Comparison of ENCODE assay signal across 4 fruit fly cellular contexts in the genomic region with DNA sequence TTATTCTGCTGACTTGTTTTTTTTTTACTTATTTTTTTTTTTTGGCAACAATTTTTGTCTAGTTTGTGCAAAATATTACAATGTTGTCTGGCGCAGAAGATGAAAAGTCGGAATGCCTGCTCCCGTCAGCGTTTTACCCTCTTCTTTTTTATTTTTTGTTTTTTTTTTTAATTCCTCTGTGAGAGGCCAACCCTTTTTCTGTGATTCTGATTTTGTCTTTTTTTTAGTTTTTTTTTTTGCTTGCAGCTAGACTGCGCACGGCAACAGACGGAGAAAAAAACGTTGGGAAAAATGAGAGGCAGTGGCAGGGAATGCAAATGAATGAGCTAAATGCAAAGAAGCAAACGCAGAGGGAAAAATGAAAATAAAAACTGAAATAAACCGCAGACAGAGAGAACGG.
TF ChIP-seq lines count a peak whose summit lies in the region.

No protein-coding gene starts in this region.

- TF ChIP-seq CTCF in whole organism, embryonic (GFP tag; optimal IDR thresholded peaks at IDR 0.05; lab: Kevin White, UChicago): no peak

TF ChIP-seq in whole organism, adult, 20 proteins besides CTCF, POLR2A, EP300 and RAD21:
- TF ChIP-seq CG14711 (tag; optimal IDR thresholded peaks at IDR 0.05; lab: Kevin White, UChicago) (no peak), Hr96 (GFP tag; optimal IDR thresholded peaks at IDR 0.05; lab: Kevin White, UChicago) (peak; percentile 1), toe (GFP tag; optimal IDR thresholded peaks at IDR 0.05; lab: Kevin White, UChicago) (no peak), tj (GFP tag; optimal IDR thresholded peaks at IDR 0.05; lab: Kevin White, UChicago) (peak; percentile 68)

TF ChIP-seq in whole organism, embryonic, 481 proteins besides CTCF, POLR2A, EP300 and RAD21:
- TF ChIP-seq CG2120 (GFP tag; optimal IDR thresholded peaks at IDR 0.05; lab: Kevin White, UChicago) (no peak), nom (GFP tag; optimal IDR thresholded peaks at IDR 0.05; lab: Kevin White, UChicago) (peak; percentile 64), Drgx (GFP tag; IDR thresholded peaks at IDR 0.05; lab: Robert Waterston, UW) (peak; percentile 54; the same call in 1 of the 2 replicates), Ravus (GFP tag; IDR thresholded peaks at IDR 0.05; lab: Robert Waterston, UW) (no peak), bsh (GFP tag; optimal IDR thresholded peaks at IDR 0.05; lab: Kevin White, UChicago) (peak in 1 of 2 experiments; percentile 10)

TF ChIP-seq in whole organism, prepupa, 60 proteins besides CTCF, POLR2A, EP300 and RAD21 (continues in another document):
- peak; percentile 44; the same call in 1 of the 2 replicates for TF ChIP-seq CG15336 (GFP tag; IDR thresholded peaks at IDR 0.05; lab: Robert Waterston, UW)
- no peak for TF ChIP-seq CG6854 (GFP tag; optimal IDR thresholded peaks at IDR 0.05; lab: Kevin White, UChicago)
- TF ChIP-seq dsx (GFP tag; optimal IDR thresholded peaks at IDR 0.05; lab: Kevin White, UChicago; ENCODE audit: poor library complexity, severe bottlenecking): peak; percentile 34
- no peak for TF ChIP-seq Hr39 (GFP tag; optimal IDR thresholded peaks at IDR 0.05; lab: Kevin White, UChicago)
- no peak for TF ChIP-seq cyc (GFP tag; optimal IDR thresholded peaks at IDR 0.05; lab: Kevin White, UChicago)
- no peak for TF ChIP-seq CG4318 (GFP tag; optimal IDR thresholded peaks at IDR 0.05; lab: Kevin White, UChicago)
- TF ChIP-seq CG11762 (GFP tag; optimal IDR thresholded peaks at IDR 0.05; lab: Kevin White, UChicago; ENCODE audit: insufficient read depth): no peak
- TF ChIP-seq Eip75B (GFP tag; optimal IDR thresholded peaks at IDR 0.05; lab: Kevin White, UChicago): no peak
- no peak for TF ChIP-seq Sox15 (GFP tag; optimal IDR thresholded peaks at IDR 0.05; lab: Kevin White, UChicago)
- TF ChIP-seq OdsH (GFP tag; optimal IDR thresholded peaks at IDR 0.05; lab: Kevin White, UChicago): peak; percentile 13
- no peak for TF ChIP-seq fkh (GFP tag; optimal IDR thresholded peaks at IDR 0.05; lab: Kevin White, UChicago)
- peak; percentile 59 for TF ChIP-seq CG6276 (GFP tag; optimal IDR thresholded peaks at IDR 0.05; lab: Kevin White, UChicago)
- TF ChIP-seq fd85E (GFP tag; optimal IDR thresholded peaks at IDR 0.05; lab: Kevin White, UChicago): no peak
- TF ChIP-seq CG1621 (tag; optimal IDR thresholded peaks at IDR 0.05; lab: Kevin White, UChicago): no peak
- TF ChIP-seq Ets21C (GFP tag; optimal IDR thresholded peaks at IDR 0.05; lab: Kevin White, UChicago): no peak
- no peak for TF ChIP-seq Met (GFP tag; optimal IDR thresholded peaks at IDR 0.05; lab: Kevin White, UChicago)
- TF ChIP-seq acj6 (GFP tag; optimal IDR thresholded peaks at IDR 0.05; lab: Kevin White, UChicago): no peak
- TF ChIP-seq Ets96B (tag; optimal IDR thresholded peaks at IDR 0.05; lab: Kevin White, UChicago): no peak
- no peak for TF ChIP-seq Blimp-1 (GFP tag; optimal IDR thresholded peaks at IDR 0.05; lab: Kevin White, UChicago)
- TF ChIP-seq Sox14 (GFP tag; optimal IDR thresholded peaks at IDR 0.05; lab: Kevin White, UChicago): no peak
- peak; percentile 53 for TF ChIP-seq CG6808 (GFP tag; optimal IDR thresholded peaks at IDR 0.05; lab: Kevin White, UChicago)
- TF ChIP-seq dac (GFP tag; optimal IDR thresholded peaks at IDR 0.05; lab: Kevin White, UChicago): no peak
- no peak for TF ChIP-seq pdm3 (GFP tag; optimal IDR thresholded peaks at IDR 0.05; lab: Kevin White, UChicago)
- TF ChIP-seq fd59A (GFP tag; optimal IDR thresholded peaks at IDR 0.05; lab: Kevin White, UChicago): no peak
- peak; percentile 41 for TF ChIP-seq Gug (GFP tag; IDR thresholded peaks at IDR 0.05; lab: Robert Waterston, UW)
- peak; percentile 70; the same call in 2 of the 3 replicates for TF ChIP-seq eg (GFP tag; IDR thresholded peaks at IDR 0.05; lab: Robert Waterston, UW)
- no peak for TF ChIP-seq CG32006 (GFP tag; optimal IDR thresholded peaks at IDR 0.05; lab: Kevin White, UChicago)
- peak; percentile 79; the same call in 2 of the 3 replicates for TF ChIP-seq CG6163 (GFP tag; IDR thresholded peaks at IDR 0.05; lab: Robert Waterston, UW)
- TF ChIP-seq ss (GFP tag; optimal IDR thresholded peaks at IDR 0.05; lab: Kevin White, UChicago): peak; percentile 15 to 53
- no peak for TF ChIP-seq CG3032 (tag; optimal IDR thresholded peaks at IDR 0.05; lab: Kevin White, UChicago)
- peak; percentile 29 for TF ChIP-seq CG3919 (GFP tag; optimal IDR thresholded peaks at IDR 0.05; lab: Kevin White, UChicago)
- peak; percentile 19 for TF ChIP-seq CG16779 (tag; optimal IDR thresholded peaks at IDR 0.05; lab: Kevin White, UChicago)
- TF ChIP-seq esn (GFP tag; optimal IDR thresholded peaks at IDR 0.05; lab: Kevin White, UChicago): no peak
- TF ChIP-seq CG11294 (GFP tag; IDR thresholded peaks at IDR 0.05; lab: Robert Waterston, UW): no peak
- peak; percentile 17 for TF ChIP-seq spab (GFP tag; optimal IDR thresholded peaks at IDR 0.05; lab: Kevin White, UChicago)
- peak; percentile 59 for TF ChIP-seq CG8119 (GFP tag; IDR thresholded peaks at IDR 0.05; lab: Robert Waterston, UW)
- TF ChIP-seq CG9139 (GFP tag; optimal IDR thresholded peaks at IDR 0.05; lab: Kevin White, UChicago): peak; percentile 30
- peak; percentile 64 for TF ChIP-seq Eip78C (GFP tag; lab: Kevin White, UChicago)
- no peak for TF ChIP-seq CG10669 (GFP tag; optimal IDR thresholded peaks at IDR 0.05; lab: Kevin White, UChicago)

TF ChIP-seq in whole organism, pupa, 21 proteins besides CTCF, POLR2A, EP300 and RAD21:
- TF ChIP-seq CG14655 (GFP tag; optimal IDR thresholded peaks at IDR 0.05; lab: Kevin White, UChicago) (peak; percentile 34), gl (tag; optimal IDR thresholded peaks at IDR 0.05; lab: Kevin White, UChicago) (peak; percentile 46), CG10348 (GFP tag; IDR thresholded peaks at IDR 0.05; lab: Robert Waterston, UW) (no peak), CG32121 (GFP tag; IDR thresholded peaks at IDR 0.05; lab: Robert Waterston, UW) (peak; percentile 64), D1 (tag; optimal IDR thresholded peaks at IDR 0.05; lab: Kevin White, UChicago) (no peak), rn (GFP tag; IDR thresholded peaks at IDR 0.05; lab: Robert Waterston, UW) (0 out of 2 replicates have a peak, but pooled peaks have one; percentile 23), CG9948 (tag; optimal IDR thresholded peaks at IDR 0.05; lab: Kevin White, UChicago) (no peak), fd96Ca (GFP tag; IDR thresholded peaks at IDR 0.05; lab: Robert Waterston, UW) (no peak), CG4496 (GFP tag; IDR thresholded peaks at IDR 0.05; lab: Robert Waterston, UW) (peak; percentile 74), CG17806 (tag; optimal IDR thresholded peaks at IDR 0.05; lab: Kevin White, UChicago) (no peak), CG8301 (tag; optimal IDR thresholded peaks at IDR 0.05; lab: Kevin White, UChicago) (no peak), Snoo (tag; optimal IDR thresholded peaks at IDR 0.05; lab: Kevin White, UChicago) (no peak), CG8159 (tag; optimal IDR thresholded peaks at IDR 0.05; lab: Kevin White, UChicago) (peak; percentile 6), Pif1A (GFP tag; optimal IDR thresholded peaks at IDR 0.05; lab: Kevin White, UChicago) (peak; percentile 62), Ets98B (GFP tag; IDR thresholded peaks at IDR 0.05; lab: Robert Waterston, UW) (peak; percentile 56), CG15710 (tag; optimal IDR thresholded peaks at IDR 0.05; lab: Kevin White, UChicago) (peak; percentile 24), EcR (GFP tag; optimal IDR thresholded peaks at IDR 0.05; lab: Kevin White, UChicago) (no peak), CG34367 (tag; optimal IDR thresholded peaks at IDR 0.05; lab: Kevin White, UChicago) (no peak), Pif1B (GFP tag; optimal IDR thresholded peaks at IDR 0.05; lab: Kevin White, UChicago) (peak; percentile 55), CG13204 (GFP tag; optimal IDR thresholded peaks at IDR 0.05; lab: Kevin White, UChicago) (peak; percentile 43), CG12605 (GFP tag; IDR thresholded peaks at IDR 0.05; lab: Robert Waterston, UW) (no peak; the same call in none of the 2 replicates)
